Fruit fly (Drosophila melanogaster) whole organism, embryonic: ENCODE data around the gene CG15717.

Source experiments
- CG10274 ChIP-seq: fragments of 200-800 bp; sonication (Bioruptor generic); optimal IDR thresholded peaks from 3 replicates; lab custom pipeline; 2017; ENCODE audit warnings: missing biosample characterization, mild to moderate bottlenecking, missing genetic modification characterization
- CG11723 ChIP-seq: fragments of 200-800 bp; sonication (Bioruptor generic); optimal IDR thresholded peaks from 2 replicates; lab custom pipeline; 2017; ENCODE audit warnings: missing biosample characterization, mild to moderate bottlenecking, missing genetic modification characterization
- CG8290 ChIP-seq, 3 experiments: fragments of 200-800 bp; sonication (Bioruptor generic); optimal IDR thresholded peaks; 2 replicates each; lab custom pipeline; 2016 to 2019; ENCODE audit warnings: missing biosample characterization in 3 of 3, missing genetic modification characterization in 3 of 3, mild to moderate bottlenecking in 2 of 3, moderate library complexity in 1 of 3
- Xbp1 ChIP-seq: fragments of 200-800 bp; sonication (Bioruptor generic); optimal IDR thresholded peaks from 3 replicates; lab custom pipeline; 2016; ENCODE audit warnings: missing biosample characterization, mild to moderate bottlenecking, missing genetic modification characterization
- pan ChIP-seq, 4 experiments: fragments of >200 bp in 3 of 4; fragments of 200-800 bp in 1 of 4; sonication (Bioruptor generic) in 1 of 4; optimal IDR thresholded peaks in 3 of 4; IDR thresholded peaks in 1 of 4; 2 replicates each; pipeline versions ENCODE4 v1.3.6 to Lab custom; 2017 to 2022; ENCODE audit warnings: missing biosample characterization in 2 of 4, missing genetic modification characterization in 2 of 4, mixed read lengths in 1 of 4
- run ChIP-seq: fragments of 200-800 bp; sonication (Bioruptor generic); optimal IDR thresholded peaks from 3 replicates; lab custom pipeline; 2018; ENCODE audit warnings: missing biosample characterization, mild to moderate bottlenecking, missing genetic modification characterization
- shn ChIP-seq: fragments of 200-800 bp; sonication (Bioruptor generic); optimal IDR thresholded peaks from 3 replicates; lab custom pipeline; 2016; ENCODE audit warnings: missing biosample characterization, missing genetic modification characterization
- tap ChIP-seq: fragments of 200-800 bp; optimal IDR thresholded peaks from 3 replicates; lab custom pipeline; 2019; ENCODE audit warnings: missing biosample characterization, mild to moderate bottlenecking, missing genetic modification characterization, moderate library complexity

DNA sequence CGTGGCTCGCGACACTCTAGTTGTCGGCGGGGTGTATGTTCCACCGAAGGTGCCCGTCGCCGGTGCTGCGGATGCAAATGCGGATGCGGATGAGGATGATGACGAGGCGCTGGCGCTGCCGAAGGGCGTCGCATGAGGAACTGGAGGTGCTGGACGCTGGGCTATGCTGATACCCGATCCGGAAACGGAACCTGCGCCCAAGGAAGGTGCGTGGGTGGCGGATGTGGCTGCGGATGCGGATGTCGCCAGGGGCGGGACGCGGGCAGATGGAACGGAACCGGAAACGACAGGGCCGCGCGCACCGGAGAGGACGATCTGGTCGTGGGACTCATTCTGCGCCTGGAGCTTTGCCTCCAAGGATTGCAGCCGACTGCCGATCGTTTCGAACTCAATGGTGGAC is 39.4 kb upstream of the CG15717 start:
- no peak for TF ChIP-seq run (tag; lab: Kevin White, UChicago)
- no peak for TF ChIP-seq tap (tag; lab: Kevin White, UChicago)
- no peak for TF ChIP-seq pan (optimal IDR thresholded peaks at IDR 0.05; lab: Kevin White, UChicago)
- TF ChIP-seq pan (GFP tag; optimal IDR thresholded peaks at IDR 0.05 in 1 of 2, IDR thresholded peaks at IDR 0.05 in 1 of 2) = no peak
- no peak for TF ChIP-seq shn
- TF ChIP-seq CG10274 (GFP tag; lab: Kevin White, UChicago) = no peak
- TF ChIP-seq CG11723 (GFP tag; lab: Kevin White, UChicago) = no peak
- TF ChIP-seq CG8290 (GFP tag; optimal IDR thresholded peaks at IDR 0.05; lab: Kevin White, UChicago) = no peak
- TF ChIP-seq CG8290 (tag; optimal IDR thresholded peaks at IDR 0.05; lab: Kevin White, UChicago) = no peak
- no peak for TF ChIP-seq Xbp1 (GFP tag; lab: Kevin White, UChicago)
